Worm (Caenorhabditis elegans) whole organism, L4/young adult: ENCODE measurements around the gene lgc-28.
"Not testable (repeated sequence)": the region's sequence is repeated elsewhere in the genome, so short reads cannot be mapped to it uniquely, and the experiment has no call there.

Experiments used
- W03F9.2 ChIP-seq: fragments of 150-350 bp; optimal IDR thresholded peaks from 2 replicates; lab custom pipeline; 2014; ENCODE audit warnings: missing biosample characterization, missing genetic modification characterization
- dao-5 ChIP-seq: sonication (generic microtip); optimal IDR thresholded peaks from 2 replicates; lab custom pipeline; 2016; ENCODE audit warnings: missing genotype, missing genetic modification characterization, moderate library complexity, missing compliant biosample characterization
- him-1 ChIP-seq: sonication (generic microtip); optimal IDR thresholded peaks from 2 replicates; lab custom pipeline; 2016; ENCODE audit warnings: missing genotype, missing genetic modification reagents, missing genetic modification characterization, missing compliant biosample characterization

The lgc-28 gene

DNA sequence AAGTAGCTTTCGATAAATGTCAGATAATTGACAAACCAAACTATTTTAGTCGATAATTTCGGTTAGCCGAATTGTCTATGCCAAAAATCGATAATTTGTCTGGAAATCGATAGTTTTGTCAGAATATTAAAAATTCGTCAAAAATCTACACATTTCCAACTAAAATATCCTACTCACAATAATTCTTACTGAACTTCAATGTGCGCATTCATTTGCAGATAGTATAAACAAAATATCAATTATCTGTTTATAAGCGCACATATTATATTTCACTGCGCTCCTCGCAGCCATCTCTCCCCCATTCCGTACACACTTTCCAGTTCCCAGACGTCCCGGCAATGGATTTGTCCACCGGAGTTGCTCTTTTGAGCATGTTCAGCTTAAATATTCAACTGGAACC is at the start of gene lgc-28:
Gene lgc-28 (plus strand): TSS at position 301 of the 400 bp plus-strand sequence.
- TF ChIP-seq W03F9.2 (tag; lab: Kevin White, UChicago) (no peak), dao-5 (tag; lab: Kevin White, UChicago) (no peak), him-1 (tag; lab: Kevin White, UChicago) (no peak)

DNA sequence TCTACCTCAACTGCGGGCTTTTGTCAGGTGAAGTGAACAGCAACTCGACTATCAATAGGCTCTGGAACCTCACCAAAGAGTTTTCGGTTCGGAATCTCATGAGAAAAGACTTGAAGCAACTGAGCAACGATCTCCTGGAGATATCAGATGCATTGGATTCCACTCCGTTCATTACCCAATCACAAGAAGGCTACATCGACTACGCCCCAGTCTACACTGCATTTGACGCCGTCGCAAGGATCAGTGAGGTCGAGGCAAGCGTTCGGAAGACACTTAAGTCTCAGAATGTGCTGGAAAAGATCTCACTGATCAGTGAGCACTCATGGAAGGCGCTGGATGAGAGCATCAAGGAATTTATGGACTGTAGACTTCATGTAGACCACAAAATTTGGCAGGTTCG is 46.7 kb upstream of the lgc-28 start:
- TF ChIP-seq dao-5 (tag; lab: Kevin White, UChicago): no peak
- no peak for TF ChIP-seq him-1 (tag; lab: Kevin White, UChicago)
- TF ChIP-seq W03F9.2 (tag; lab: Kevin White, UChicago): no peak

DNA sequence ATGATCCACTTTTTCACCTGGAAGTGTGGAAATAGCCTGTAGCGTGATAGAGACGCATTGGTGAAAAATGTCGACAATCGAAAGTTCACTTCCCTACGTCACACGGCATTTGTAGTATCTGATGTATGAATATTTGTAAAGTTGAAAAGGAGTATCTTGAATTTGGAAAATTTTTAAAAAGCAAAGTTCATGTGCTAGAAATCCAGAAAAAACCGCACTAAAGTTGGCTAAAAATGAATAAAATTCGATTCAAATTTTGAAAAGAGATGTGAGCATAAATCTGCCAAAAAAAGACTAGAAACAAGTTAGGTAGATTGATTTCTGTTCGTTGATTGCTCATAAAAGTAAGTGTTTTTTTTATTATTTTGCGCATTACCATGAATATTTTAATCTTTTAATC is 41.8 kb upstream of the lgc-28 start, which contains the start of gene sri-74:
Gene sri-74 (minus strand): TSS at position 101 of the 400 bp plus-strand sequence.
- no peak for TF ChIP-seq W03F9.2 (tag; lab: Kevin White, UChicago)
- no peak for TF ChIP-seq dao-5 (tag; lab: Kevin White, UChicago)
- TF ChIP-seq him-1 (tag; lab: Kevin White, UChicago): no peak

DNA sequence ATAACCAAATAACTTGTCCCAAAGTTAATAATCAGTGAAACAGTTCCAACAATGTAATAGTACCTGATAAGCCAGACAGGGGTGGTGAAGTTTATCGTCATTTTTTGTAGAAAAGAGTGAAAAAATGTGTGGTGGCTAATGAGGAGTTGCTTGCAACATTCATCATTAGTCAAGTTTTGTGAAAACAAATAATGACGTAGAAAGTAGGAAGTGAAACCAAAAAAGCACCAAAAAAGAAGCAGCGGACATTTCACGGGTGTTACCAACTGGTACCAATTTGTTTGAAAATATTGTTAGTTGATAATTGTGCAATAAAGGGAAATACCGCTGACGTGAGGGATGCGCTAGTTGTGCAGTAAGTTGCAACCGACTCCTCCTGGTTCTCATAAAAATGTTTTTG is 39.4 kb upstream of the lgc-28 start, which contains the start of gene sri-36:
Gene sri-36 (minus strand): TSS at position 101 of the 400 bp plus-strand sequence.
- no peak for TF ChIP-seq dao-5 (tag; lab: Kevin White, UChicago)
- TF ChIP-seq him-1 (tag; lab: Kevin White, UChicago): no peak
- no peak for TF ChIP-seq W03F9.2 (tag; lab: Kevin White, UChicago)

DNA sequence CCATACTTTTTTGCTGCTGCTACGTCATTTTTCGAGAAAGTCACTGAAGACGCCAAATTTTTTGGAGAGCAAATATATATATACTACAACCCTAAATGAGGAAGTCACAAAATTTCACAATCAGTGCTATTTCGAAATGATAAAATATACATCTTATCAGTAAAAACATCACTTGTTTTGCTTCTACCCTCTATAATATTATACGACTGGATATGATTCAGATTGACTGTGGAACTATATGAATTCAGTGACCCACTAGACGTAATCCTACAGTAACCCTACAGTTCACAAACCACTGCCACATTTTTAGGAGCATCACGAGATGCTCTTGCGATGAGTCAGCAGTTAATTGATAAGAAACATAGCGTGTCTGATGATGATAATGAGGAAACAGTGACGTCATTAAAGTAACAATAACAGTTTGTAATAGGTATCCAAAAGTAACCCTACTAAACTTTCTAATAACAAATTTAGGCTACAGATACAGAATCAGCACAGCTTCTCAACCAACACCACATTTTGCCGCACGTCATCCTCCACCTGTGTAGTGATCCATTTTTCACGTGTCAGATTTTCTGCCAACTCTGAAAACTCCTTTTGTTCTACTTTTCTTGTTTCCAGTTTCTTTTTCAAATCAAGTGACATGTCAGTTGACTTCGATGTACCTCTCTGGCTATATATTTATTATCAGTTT is 37.9 kb upstream of the lgc-28 start, which contains the start of the genes F33H12.7 and sri-39:
Gene F33H12.7 (minus strand): TSS at position 51 of the 694 bp plus-strand sequence.
Gene sri-39 (plus strand): TSS at position 644 of the 694 bp plus-strand sequence.
- no peak for TF ChIP-seq W03F9.2 (tag; lab: Kevin White, UChicago)
- TF ChIP-seq him-1 (tag; lab: Kevin White, UChicago): no peak
- TF ChIP-seq dao-5 (tag; lab: Kevin White, UChicago): no peak

DNA sequence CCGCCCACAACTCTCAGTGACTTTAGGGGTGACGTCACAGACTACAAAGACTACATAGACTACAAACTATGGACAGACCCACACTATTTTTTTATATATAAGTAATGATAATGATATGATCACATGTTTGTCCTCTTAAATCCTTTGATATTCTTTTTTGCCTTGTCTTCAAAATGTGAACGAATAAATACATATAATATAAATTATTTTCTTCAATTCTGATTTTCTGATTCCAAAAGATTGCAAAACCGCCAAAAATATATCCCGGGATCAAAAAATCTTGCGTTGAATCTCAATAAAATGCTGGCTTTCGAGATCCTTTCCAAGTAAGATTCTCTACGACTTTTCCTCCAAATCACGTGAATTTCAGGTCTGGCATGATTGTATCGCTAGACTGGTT is 24.7 kb upstream of the lgc-28 start, which contains the start of gene F33H12.1:
Gene F33H12.1 (plus strand): TSS at position 301 of the 400 bp plus-strand sequence.
- not testable (repeated sequence) for TF ChIP-seq W03F9.2, him-1, dao-5 (tag; lab: Kevin White, UChicago)

DNA sequence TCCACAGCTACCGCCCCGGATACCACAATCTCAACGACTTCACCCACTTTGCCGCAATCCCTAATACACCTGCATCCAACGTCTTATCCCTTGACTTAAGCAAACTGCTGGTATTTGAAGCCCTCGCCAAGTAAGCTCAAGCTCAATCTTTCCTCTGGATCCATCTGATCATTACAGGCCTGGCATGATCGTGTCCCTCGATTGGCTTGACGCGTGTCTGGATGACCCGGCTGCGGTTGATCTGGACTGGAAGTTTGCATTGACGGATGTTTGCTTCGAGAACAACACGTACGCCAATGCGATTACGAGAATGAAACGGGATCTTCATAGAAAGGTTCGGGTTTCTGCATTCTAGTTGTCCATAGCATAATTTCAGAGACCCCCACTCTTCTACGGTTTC is 24.0 kb upstream of the lgc-28 start:
- TF ChIP-seq dao-5 (tag; lab: Kevin White, UChicago) (no peak), him-1 (tag; lab: Kevin White, UChicago) (no peak), W03F9.2 (tag; lab: Kevin White, UChicago) (no peak)

DNA sequence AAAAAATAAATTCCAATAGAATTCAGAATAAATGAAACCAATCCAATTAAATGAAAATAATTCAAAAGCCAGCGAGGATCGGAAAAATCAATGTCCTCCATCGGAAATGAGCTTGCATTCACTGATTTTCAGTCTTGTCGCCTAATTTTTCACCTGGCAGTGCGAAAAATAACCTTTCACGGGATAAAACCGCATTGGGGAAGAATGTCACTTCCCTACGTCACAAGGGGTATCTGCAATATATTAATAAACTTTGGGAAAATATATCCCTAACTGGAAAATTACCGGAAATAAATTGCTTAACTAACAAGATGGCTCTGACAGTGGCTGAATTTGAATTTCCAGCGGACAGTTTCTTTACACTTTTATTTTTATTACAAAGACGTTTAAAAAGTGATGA is 19.6 kb upstream of the lgc-28 start, which contains the start of gene sri-77:
Gene sri-77 (minus strand): TSS at position 101 of the 400 bp plus-strand sequence.
- no peak for TF ChIP-seq him-1 (tag; lab: Kevin White, UChicago)

DNA sequence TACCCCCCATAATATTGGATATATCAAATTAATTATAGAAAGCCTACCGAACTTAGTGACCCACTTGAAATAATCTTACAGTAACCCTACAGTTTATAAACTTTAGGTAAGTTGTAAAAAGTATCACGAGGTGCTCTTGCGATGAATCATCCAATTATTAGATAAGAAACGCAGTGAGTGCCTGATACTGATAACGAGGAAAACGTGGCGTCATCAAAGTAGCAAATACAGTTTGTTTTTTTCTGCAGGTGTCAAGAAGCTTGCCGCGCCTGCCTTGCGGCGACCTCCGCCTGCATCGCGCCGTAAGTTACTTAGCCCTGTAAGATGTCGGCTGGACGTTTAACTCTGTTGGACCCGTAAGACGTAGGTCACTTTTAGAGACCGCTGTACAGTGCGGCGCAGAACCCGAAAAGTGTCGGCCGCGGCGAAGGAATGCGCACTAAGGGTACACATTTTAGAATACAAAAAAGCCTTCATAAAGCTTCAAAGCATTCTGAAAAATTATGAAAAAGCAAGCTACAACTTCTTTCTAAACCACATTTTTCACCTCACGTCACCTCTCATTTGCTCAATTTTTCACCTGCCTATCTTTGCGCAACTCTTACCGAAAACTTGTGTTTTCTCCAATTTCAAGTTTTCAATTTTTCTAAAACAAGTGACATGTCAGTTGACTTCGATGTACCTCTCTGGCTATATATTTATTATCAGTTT is 14.5 kb upstream of the lgc-28 start, which contains the start of gene sri-38:
Gene sri-38 (plus strand): TSS at position 661 of the 711 bp plus-strand sequence.
- TF ChIP-seq dao-5 (tag; lab: Kevin White, UChicago) (no peak), W03F9.2 (tag; lab: Kevin White, UChicago) (no peak), him-1 (tag; lab: Kevin White, UChicago) (no peak)

DNA sequence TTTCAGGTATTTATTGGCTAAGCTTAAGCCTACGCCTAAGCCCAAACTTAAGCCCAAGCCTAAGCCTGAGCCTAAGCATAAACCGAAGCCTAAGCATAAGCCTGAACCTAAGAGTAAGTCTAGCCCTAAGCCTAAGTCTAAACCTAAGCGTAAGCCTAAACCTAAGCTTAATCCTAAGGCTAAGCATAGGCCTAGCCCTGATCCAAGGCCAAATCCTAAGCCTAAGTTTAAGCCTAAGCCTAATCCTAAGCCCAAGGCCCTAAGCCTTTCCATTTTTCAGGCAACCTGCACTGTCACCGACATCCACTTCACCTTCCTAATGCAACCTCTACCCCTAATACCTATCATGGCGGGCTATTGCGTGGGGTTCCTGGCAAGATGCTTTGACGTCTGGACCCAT is 13.9 kb upstream of the lgc-28 start:
- TF ChIP-seq dao-5 (tag; lab: Kevin White, UChicago) (no peak), W03F9.2 (tag; lab: Kevin White, UChicago) (no peak), him-1 (tag; lab: Kevin White, UChicago) (no peak)

DNA sequence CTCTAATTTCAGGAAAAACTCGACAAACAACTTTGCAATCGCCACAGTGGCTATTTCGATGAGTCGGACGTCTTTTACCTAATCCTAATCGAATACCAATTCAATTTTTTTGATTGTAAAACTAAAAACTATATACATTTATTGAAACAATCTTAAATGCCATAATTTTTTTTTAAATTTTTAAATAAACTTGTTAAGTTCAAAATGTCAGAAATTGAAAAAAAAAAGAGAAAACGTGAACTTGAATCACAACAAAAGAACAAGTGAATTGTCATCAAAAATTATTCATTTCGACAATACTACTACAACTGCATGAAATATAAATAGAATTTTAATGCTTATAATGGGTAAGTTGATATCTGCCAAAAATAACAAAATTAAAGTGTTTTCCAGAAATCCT is 12.6 kb upstream of the lgc-28 start, which contains the start of gene D2062.13:
Gene D2062.13 (plus strand): TSS at position 301 of the 400 bp plus-strand sequence.
- TF ChIP-seq W03F9.2, him-1, dao-5 (tag; lab: Kevin White, UChicago): not testable (repeated sequence)

DNA sequence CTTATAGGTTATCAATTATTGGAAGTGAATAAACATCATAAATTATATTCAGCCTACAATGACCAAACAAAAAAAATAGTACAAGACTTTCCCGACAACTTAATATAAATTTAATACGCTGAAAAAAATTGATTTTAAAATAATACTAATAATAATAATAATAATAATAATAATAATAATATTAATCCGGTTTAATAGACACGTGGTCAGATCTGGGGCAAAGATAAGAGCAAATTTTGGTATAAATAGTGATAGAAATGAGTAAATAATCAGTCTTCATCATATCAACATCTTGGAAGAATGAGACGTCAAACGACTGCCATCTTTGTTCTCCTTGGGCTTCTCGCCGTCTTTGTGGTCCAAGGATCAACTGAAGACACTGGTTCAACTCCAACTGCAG is 8.3 kb upstream of the lgc-28 start, which contains the start of gene msrp-5:
Gene msrp-5 (plus strand): TSS at position 301 of the 400 bp plus-strand sequence.
- TF ChIP-seq dao-5, him-1, W03F9.2 (tag; lab: Kevin White, UChicago): not testable (repeated sequence)

DNA sequence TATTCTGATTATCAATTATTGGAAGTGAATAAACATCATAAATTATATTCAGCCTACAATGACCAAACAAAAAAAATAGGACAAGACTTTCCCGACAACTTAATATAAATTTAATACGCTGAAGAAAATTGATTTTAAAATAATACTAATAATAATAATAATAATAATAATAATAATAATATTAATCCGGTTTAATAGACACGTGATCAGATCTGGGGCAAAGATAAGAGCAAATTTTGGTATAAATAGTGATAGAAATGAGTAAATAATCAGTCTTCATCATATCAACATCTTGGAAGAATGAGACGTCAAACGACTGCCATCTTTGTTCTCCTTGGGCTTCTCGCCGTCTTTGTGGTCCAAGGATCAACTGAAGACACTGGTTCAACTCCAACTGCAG is 5.7 kb upstream of the lgc-28 start, which contains the start of gene msrp-6:
Gene msrp-6 (plus strand): TSS at position 301 of the 400 bp plus-strand sequence.
- TF ChIP-seq dao-5, him-1, W03F9.2 (tag; lab: Kevin White, UChicago): not testable (repeated sequence)
